Worm (Caenorhabditis elegans) whole organism, L1 larva: Measurements from ENCODE around the gene T05C12.1.

Experiments used
- C04F5.9 ChIP-seq: sonication (generic microtip); optimal IDR thresholded peaks from 2 replicates; lab custom pipeline; 2016; ENCODE audit warnings: missing genetic modification characterization, missing compliant biosample characterization
- C34B4.2 ChIP-seq: sonication (generic microtip); optimal IDR thresholded peaks from 2 replicates; lab custom pipeline; 2017; ENCODE audit warnings: mild to moderate bottlenecking, missing genetic modification characterization, missing compliant biosample characterization
- Y116A8C.19 ChIP-seq: sonication (generic microtip); optimal IDR thresholded peaks from 2 replicates; lab custom pipeline; 2016; ENCODE audit warnings: missing compliant biosample characterization, missing genetic modification characterization, borderline replicate concordance
- aha-1 ChIP-seq: fragments of 150-350 bp; optimal IDR thresholded peaks from 2 replicates; lab custom pipeline; 2014; ENCODE audit warnings: missing biosample characterization, missing genetic modification characterization
- aly-2 ChIP-seq: fragments of 150-350 bp; optimal IDR thresholded peaks from 2 replicates; lab custom pipeline; 2014; ENCODE audit warnings: missing biosample characterization, missing genetic modification characterization
- blmp-1 ChIP-seq: fragments of 150-350 bp; optimal IDR thresholded peaks from 2 replicates; lab custom pipeline; 2014; ENCODE audit warnings: missing biosample characterization, missing genetic modification characterization
- ceh-63 ChIP-seq: fragments of 200-800 bp; sonication (Bioruptor generic); optimal IDR thresholded peaks from 2 replicates; lab custom pipeline; 2018; ENCODE audit warnings: mild to moderate bottlenecking, missing genetic modification characterization, missing compliant biosample characterization
- ceh-8 ChIP-seq: fragments of 200-800 bp; sonication (Bioruptor generic); optimal IDR thresholded peaks from 2 replicates; lab custom pipeline; 2018; ENCODE audit warnings: mild to moderate bottlenecking, missing genetic modification characterization, moderate library complexity, missing compliant biosample characterization
- ceh-82 ChIP-seq, 3 experiments: fragments of 150-350 bp in 1 of 3; sonication (generic microtip) in 2 of 3; optimal IDR thresholded peaks; 2 replicates each; lab custom pipeline; 2014 to 2017; ENCODE audit warnings: missing biosample characterization in 3 of 3, missing genetic modification characterization in 3 of 3
- dpl-1 ChIP-seq, 3 experiments: fragments of 150-350 bp in 2 of 3; sonication (generic microtip) in 1 of 3; optimal IDR thresholded peaks; 2 replicates each; lab custom pipeline; 2014 to 2017; ENCODE audit warnings: missing biosample characterization in 3 of 3, missing genetic modification characterization in 3 of 3, missing genetic modification reagents in 3 of 3
- efl-1 ChIP-seq, 4 experiments: fragments of 150-350 bp; optimal IDR thresholded peaks in 3 of 4; peaks in 1 of 4; 1 replicate in 1 of 4; 2 replicates in 3 of 4; lab custom pipeline; 2014; ENCODE audit warnings: missing biosample characterization in 2 of 4, missing genetic modification characterization in 2 of 4, missing genetic modification reagents in 2 of 4
- efl-3 ChIP-seq: fragments of 200-800 bp; sonication (Bioruptor generic); optimal IDR thresholded peaks from 2 replicates; lab custom pipeline; 2018; ENCODE audit warnings: mild to moderate bottlenecking, missing genetic modification characterization, missing compliant biosample characterization
- elt-2 ChIP-seq: sonication (generic microtip); optimal IDR thresholded peaks from 2 replicates; lab custom pipeline; 2016; ENCODE audit warnings: missing genetic modification characterization, mild to moderate bottlenecking, inconsistent platforms, missing compliant biosample characterization, missing genetic modification reagents
- fkh-8 ChIP-seq: sonication (generic microtip); optimal IDR thresholded peaks from 2 replicates; lab custom pipeline; 2016; ENCODE audit warnings: mild to moderate bottlenecking, missing genetic modification characterization, missing compliant biosample characterization
- hlh-17 ChIP-seq: fragments of 200-800 bp; sonication (Bioruptor generic); optimal IDR thresholded peaks from 2 replicates; lab custom pipeline; 2018; ENCODE audit warnings: missing genetic modification characterization, mild to moderate bottlenecking, missing compliant biosample characterization, moderate library complexity, borderline replicate concordance
- hpl-2 ChIP-seq: fragments of 150-350 bp; optimal IDR thresholded peaks from 2 replicates; lab custom pipeline; 2014; ENCODE audit warnings: missing biosample characterization, missing genetic modification reagents, missing genetic modification characterization
- jun-1 ChIP-seq: fragments of 150-350 bp; optimal IDR thresholded peaks from 2 replicates; lab custom pipeline; 2014; ENCODE audit warnings: missing biosample characterization, missing genetic modification reagents, missing genetic modification characterization
- lin-13 ChIP-seq: fragments of 150-350 bp; optimal IDR thresholded peaks from 2 replicates; lab custom pipeline; 2014; ENCODE audit warnings: missing biosample characterization, missing genetic modification reagents, missing genetic modification characterization
- lin-14 ChIP-seq: fragments of 200-800 bp; sonication (Bioruptor generic); optimal IDR thresholded peaks from 2 replicates; lab custom pipeline; 2018; ENCODE audit warnings: mild to moderate bottlenecking, missing genetic modification characterization, moderate library complexity, missing compliant biosample characterization
- lin-15B ChIP-seq: fragments of 150-350 bp; sonication (generic microtip); optimal IDR thresholded peaks from 3 replicates; lab custom pipeline; 2014; ENCODE audit warnings: missing biosample characterization, missing genetic modification characterization
- lin-35 ChIP-seq, 2 experiments: fragments of 150-350 bp; optimal IDR thresholded peaks; 2 replicates each; lab custom pipeline; 2014; ENCODE audit warnings: missing biosample characterization in 2 of 2, missing genetic modification characterization in 2 of 2, missing genetic modification reagents in 2 of 2
- lsy-2 ChIP-seq, 2 experiments: fragments of 150-350 bp; optimal IDR thresholded peaks; 2 replicates each; lab custom pipeline; 2014; ENCODE audit warnings: missing biosample characterization in 2 of 2, missing genetic modification characterization in 2 of 2
- mab-9 ChIP-seq: fragments of 200-800 bp; sonication (Bioruptor generic); IDR thresholded peaks from 2 replicates; pipeline ENCODE4 v1.3.6; 2022; ENCODE audit warnings: missing genetic modification reagents, missing genetic modification characterization, missing compliant biosample characterization
- mep-1 ChIP-seq: fragments of 150-350 bp; optimal IDR thresholded peaks from 2 replicates; lab custom pipeline; 2014; ENCODE audit warnings: missing biosample characterization, missing genetic modification characterization
- nhr-12 ChIP-seq: sonication (generic microtip); optimal IDR thresholded peaks from 2 replicates; lab custom pipeline; 2017; ENCODE audit warnings: missing biosample characterization, missing genetic modification characterization
- nhr-20 ChIP-seq: sonication (generic microtip); optimal IDR thresholded peaks from 2 replicates; lab custom pipeline; 2016; ENCODE audit warnings: mild to moderate bottlenecking, missing genetic modification characterization, missing compliant biosample characterization
- nhr-28 ChIP-seq: fragments of 150-350 bp; optimal IDR thresholded peaks from 2 replicates; lab custom pipeline; 2014; ENCODE audit warnings: missing biosample characterization, missing genetic modification characterization
- nhr-47 ChIP-seq: sonication (generic microtip); optimal IDR thresholded peaks from 2 replicates; lab custom pipeline; 2016; ENCODE audit warnings: mild to moderate bottlenecking, missing genetic modification characterization, moderate library complexity, missing compliant biosample characterization
- nhr-71 ChIP-seq: sonication (generic microtip); optimal IDR thresholded peaks from 2 replicates; lab custom pipeline; 2016; ENCODE audit warnings: mild to moderate bottlenecking, missing genetic modification characterization, moderate library complexity, missing compliant biosample characterization
- nhr-76 ChIP-seq: sonication (generic microtip); optimal IDR thresholded peaks from 2 replicates; lab custom pipeline; 2017; ENCODE audit warnings: missing biosample characterization, missing genetic modification characterization
- nhr-77 ChIP-seq: fragments of 150-350 bp; optimal IDR thresholded peaks from 2 replicates; lab custom pipeline; 2014; ENCODE audit warnings: missing biosample characterization, missing genetic modification characterization
- nhr-85 ChIP-seq: sonication (generic microtip); peaks from one replicate; lab custom pipeline; 2016; ENCODE audit warnings: missing genetic modification characterization, inconsistent platforms, missing compliant biosample characterization
- nhr-90 ChIP-seq: sonication (generic microtip); optimal IDR thresholded peaks from 2 replicates; lab custom pipeline; 2016; ENCODE audit warnings: mild to moderate bottlenecking, missing genetic modification characterization, missing compliant biosample characterization; ENCODE audit not compliant: poor library complexity
- pag-3 ChIP-seq: sonication (generic microtip); optimal IDR thresholded peaks from 2 replicates; lab custom pipeline; 2017; ENCODE audit warnings: missing genetic modification characterization, mild to moderate bottlenecking, missing compliant biosample characterization, antibody characterized with exemption, borderline replicate concordance; ENCODE audit not compliant: insufficient read depth
- pax-3 ChIP-seq: fragments of 200-800 bp; sonication (Bioruptor generic); optimal IDR thresholded peaks from 2 replicates; lab custom pipeline; 2018; ENCODE audit warnings: mild to moderate bottlenecking, missing genetic modification characterization, moderate library complexity, missing compliant biosample characterization
- pqm-1 ChIP-seq: sonication (generic microtip); optimal IDR thresholded peaks from 3 replicates; lab custom pipeline; 2017; ENCODE audit warnings: missing biosample characterization, missing genetic modification characterization
- skn-1 ChIP-seq: fragments of 150-350 bp; optimal IDR thresholded peaks from 2 replicates; lab custom pipeline; 2014; ENCODE audit warnings: missing biosample characterization, missing genetic modification characterization
- sox-4 ChIP-seq: sonication (generic microtip); optimal IDR thresholded peaks from 2 replicates; lab custom pipeline; 2016; ENCODE audit warnings: missing genetic modification characterization, missing compliant biosample characterization
- swsn-7 ChIP-seq: sonication (generic microtip); optimal IDR thresholded peaks from 2 replicates; lab custom pipeline; 2016; ENCODE audit warnings: missing genetic modification characterization, missing compliant biosample characterization
- unc-130 ChIP-seq: fragments of 150-350 bp; optimal IDR thresholded peaks from 2 replicates; lab custom pipeline; 2017; ENCODE audit warnings: missing biosample characterization, missing genetic modification characterization, inconsistent platforms
- xbp-1 ChIP-seq: sonication (generic microtip); optimal IDR thresholded peaks from 2 replicates; lab custom pipeline; 2016; ENCODE audit warnings: missing genetic modification characterization, missing compliant biosample characterization
- zag-1 ChIP-seq: fragments of 150-350 bp; optimal IDR thresholded peaks from 2 replicates; lab custom pipeline; 2014; ENCODE audit warnings: missing biosample characterization, missing genetic modification characterization
- ztf-11 ChIP-seq, 2 experiments: sonication (generic microtip); optimal IDR thresholded peaks; 2 replicates each; lab custom pipeline; 2016 to 2017; ENCODE audit warnings: missing genetic modification characterization in 2 of 2, missing biosample characterization in 1 of 2, missing compliant biosample characterization in 1 of 2
- ztf-4 ChIP-seq: fragments of 150-350 bp; optimal IDR thresholded peaks from 2 replicates; lab custom pipeline; 2014; ENCODE audit warnings: missing biosample characterization, missing genetic modification characterization

T05C12.1 gene

DNA sequence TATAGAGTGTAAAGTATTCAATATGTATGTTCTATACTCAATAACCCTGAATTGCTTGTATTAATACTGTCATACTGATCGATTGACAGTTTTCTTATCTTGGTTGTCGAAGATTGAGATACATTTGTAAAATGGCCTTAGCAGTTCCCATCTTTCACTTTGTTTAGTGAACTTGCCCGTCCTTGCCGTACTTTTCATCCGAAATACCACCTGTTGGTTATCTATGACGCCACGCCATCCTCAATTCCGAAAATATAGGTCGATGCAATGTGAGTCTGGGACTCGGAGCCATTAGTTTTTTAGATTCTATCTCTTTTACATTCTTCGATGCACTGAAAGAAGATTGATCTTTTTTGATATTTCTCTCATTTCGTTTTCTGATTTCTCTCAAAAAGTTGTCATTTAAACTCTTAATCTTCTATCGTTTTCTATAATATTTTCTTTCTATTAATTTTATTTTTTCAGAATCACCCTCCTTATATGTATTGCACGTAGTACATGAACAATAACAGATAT is 43.9 kb upstream of the T05C12.1 start, which contains the start of gene ulp-4 (continued):
- TF ChIP-seq fkh-8 (tag; lab: Kevin White, UChicago) = no peak
- TF ChIP-seq nhr-85 = peak; percentile 82
- no peak for TF ChIP-seq ceh-63 (GFP tag; lab: Kevin White, UChicago)
- TF ChIP-seq lin-14 = peak; percentile 63
- no peak for TF ChIP-seq ztf-11 (tag; optimal IDR thresholded peaks at IDR 0.05; lab: Kevin White, UChicago)
- TF ChIP-seq pag-3 (tag; lab: Kevin White, UChicago) = no peak
- TF ChIP-seq dpl-1 (GFP tag; optimal IDR thresholded peaks at IDR 0.05; lab: Kevin White, UChicago) = no peak
- peak; percentile 71 for TF ChIP-seq nhr-71 (tag; lab: Kevin White, UChicago)
- no peak for TF ChIP-seq nhr-12 (tag; lab: Kevin White, UChicago)

- TF ChIP-seq skn-1 (tag; lab: Kevin White, UChicago) (peak; percentile 24), C34B4.2 (tag; lab: Kevin White, UChicago) (no peak), mep-1 (tag; lab: Kevin White, UChicago) (peak; percentile 8), lin-14 (peak; percentile 33), aly-2 (peak; percentile 5), blmp-1 (tag; lab: Kevin White, UChicago) (peak; percentile 21), nhr-76 (tag; lab: Kevin White, UChicago) (no peak)
- TF ChIP-seq, all 84 proteins: peak for 5
These were observed 42.7 kb upstream of the T05C12.1 start for ce11 chrII:8130792-8131191.

DNA sequence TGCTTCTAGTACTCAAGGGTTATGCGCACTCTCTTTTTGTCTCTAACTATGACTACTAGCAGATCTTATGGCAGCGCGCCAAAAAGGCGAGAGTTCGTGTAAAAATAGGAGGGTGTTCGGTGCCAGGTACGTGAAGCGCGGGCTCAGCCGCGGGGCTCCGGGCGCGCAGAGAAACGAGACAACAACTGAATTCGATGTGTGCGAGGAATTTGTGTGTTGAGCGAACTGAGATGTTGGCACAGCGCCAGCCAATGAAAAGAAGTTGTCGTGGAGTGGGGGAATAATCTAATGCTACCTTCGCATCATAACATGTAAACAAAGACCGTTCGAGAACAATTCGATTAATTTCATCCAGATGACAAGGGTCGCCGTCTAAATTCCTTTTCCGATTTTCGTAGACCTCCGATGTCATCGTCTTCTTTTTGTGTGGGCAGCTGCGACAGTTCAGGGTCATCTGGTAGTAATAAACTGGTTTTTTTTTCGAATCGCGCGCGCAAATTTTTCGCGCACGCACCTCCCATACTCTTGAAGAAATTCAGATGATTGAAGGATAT is 42.0 kb upstream of the T05C12.1 start:
- peak; percentile 5 to 67 for TF ChIP-seq lin-35 (GFP tag; optimal IDR thresholded peaks at IDR 0.05; lab: Kevin White, UChicago)
- TF ChIP-seq dpl-1 (GFP tag; optimal IDR thresholded peaks at IDR 0.05; lab: Kevin White, UChicago) = peak; percentile 44 to 61 (median 51)
- TF ChIP-seq lsy-2 (tag; optimal IDR thresholded peaks at IDR 0.05; lab: Kevin White, UChicago) = peak; percentile 23 to 59
- no peak for TF ChIP-seq hlh-17
- peak; percentile 41 for TF ChIP-seq nhr-90
- no peak for TF ChIP-seq efl-3 (GFP tag; lab: Kevin White, UChicago)
- peak; percentile 32 for TF ChIP-seq mep-1 (tag; lab: Kevin White, UChicago)
- TF ChIP-seq pqm-1 = no peak
- TF ChIP-seq C04F5.9 = no peak
- TF ChIP-seq ztf-11 (tag; optimal IDR thresholded peaks at IDR 0.05; lab: Kevin White, UChicago) = no peak
- TF ChIP-seq pag-3 (tag; lab: Kevin White, UChicago) = no peak
- peak in 1 of 3 experiments; percentile 53 for TF ChIP-seq ceh-82 (tag; optimal IDR thresholded peaks at IDR 0.05; lab: Kevin White, UChicago)
- no peak for TF ChIP-seq sox-4 (tag; lab: Kevin White, UChicago)
- peak; percentile 82 for TF ChIP-seq blmp-1 (tag; lab: Kevin White, UChicago)
- TF ChIP-seq nhr-77 (tag; lab: Kevin White, UChicago) = peak; percentile 68
- peak; percentile 66 for TF ChIP-seq jun-1
- no peak for TF ChIP-seq zag-1 (tag; lab: Kevin White, UChicago)
- peak; percentile 24 for TF ChIP-seq nhr-47 (tag; lab: Kevin White, UChicago)
- TF ChIP-seq nhr-12 (tag; lab: Kevin White, UChicago) = no peak
- TF ChIP-seq xbp-1 (tag; lab: Kevin White, UChicago) = peak; percentile 12
- no peak for TF ChIP-seq mab-9 (GFP tag; lab: Robert Waterston, UW)
- no peak for TF ChIP-seq aha-1 (tag; lab: Kevin White, UChicago)
- peak; percentile 69 for TF ChIP-seq nhr-20
- TF ChIP-seq efl-1 (optimal IDR thresholded peaks at IDR 0.05; lab: Kevin White, UChicago) = peak; percentile 19 to 20
- peak in 1 of 2 experiments; percentile 61 for TF ChIP-seq efl-1 (GFP tag; optimal IDR thresholded peaks at IDR 0.05 in 1 of 2; lab: Kevin White, UChicago)
- TF ChIP-seq C34B4.2 (tag; lab: Kevin White, UChicago) = no peak
- peak; percentile 24 for TF ChIP-seq ceh-8 (GFP tag; lab: Kevin White, UChicago)
- TF ChIP-seq swsn-7 = peak; percentile 42
- peak; percentile 63 for TF ChIP-seq lin-13 (GFP tag; lab: Kevin White, UChicago)
- TF ChIP-seq lin-15B = no peak
- TF ChIP-seq unc-130 (tag; lab: Kevin White, UChicago) = peak; percentile 68
- TF ChIP-seq nhr-28 = no peak
- TF ChIP-seq ztf-4 (tag; lab: Kevin White, UChicago) = peak; percentile 48
- TF ChIP-seq elt-2 = no peak
- no peak for TF ChIP-seq hpl-2 (GFP tag; lab: Kevin White, UChicago)
- TF ChIP-seq pax-3 (tag; lab: Kevin White, UChicago) = no peak
- peak; percentile 71 for TF ChIP-seq nhr-71 (tag; lab: Kevin White, UChicago)
- TF ChIP-seq skn-1 (tag; lab: Kevin White, UChicago) = peak; percentile 2
- TF ChIP-seq lin-14 = peak; percentile 87
- no peak for TF ChIP-seq Y116A8C.19 (tag; lab: Kevin White, UChicago)
